Worm (Caenorhabditis elegans): ENCODE data around the gene Y73B6BL.37.

The Y73B6BL.37 gene

ce11 chrIV:6501277-6501676 is 14.1 kb downstream of the Y73B6BL.37 start:
- peak; percentile 81 for TF ChIP-seq snpc-1.2 (GFP tag; IDR thresholded peaks at IDR 0.05)

DNA sequence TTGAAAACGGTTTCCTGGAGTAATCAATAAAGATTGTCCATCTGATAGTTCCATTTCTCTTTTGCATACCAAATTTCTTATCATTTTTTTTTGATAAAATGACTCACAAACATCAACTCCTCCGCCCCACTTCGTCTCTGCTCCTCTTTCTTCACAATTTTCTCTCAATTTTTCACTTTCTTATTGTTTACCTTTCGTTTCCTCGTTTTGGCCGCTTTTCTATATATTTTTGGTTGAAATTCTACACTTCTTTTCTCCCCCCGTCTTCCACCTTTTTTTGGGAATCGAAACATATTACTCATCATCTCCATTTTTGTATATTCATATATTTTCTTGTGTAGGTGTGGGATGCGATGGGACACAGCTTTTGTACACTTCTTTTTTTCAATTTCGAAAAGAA is 15.6 kb downstream of the Y73B6BL.37 start:
- TF ChIP-seq dmd-6 (GFP tag; IDR thresholded peaks at IDR 0.05) (no peak), dpl-1 (GFP tag; optimal IDR thresholded peaks at IDR 0.05) (no peak), pqm-1 (tag; optimal IDR thresholded peaks at IDR 0.05) (peak; percentile 75), gei-8 (GFP tag; optimal IDR thresholded peaks at IDR 0.05) (no peak), zip-2 (tag; optimal IDR thresholded peaks at IDR 0.05) (no peak), dve-1 (tag; optimal IDR thresholded peaks at IDR 0.05; ENCODE audit: insufficient read depth) (peak; percentile 74), nhr-28 (tag; optimal IDR thresholded peaks at IDR 0.05) (peak; percentile 16), fos-1 (tag; optimal IDR thresholded peaks at IDR 0.05) (no peak), ctbp-1 (GFP tag; IDR thresholded peaks at IDR 0.05) (no peak), daf-16 (GFP tag; optimal IDR thresholded peaks at IDR 0.05) (no peak), daf-16 (tag; optimal IDR thresholded peaks at IDR 0.05) (peak; percentile 92), F10B5.3 (tag; optimal IDR thresholded peaks at IDR 0.05) (no peak)

DNA sequence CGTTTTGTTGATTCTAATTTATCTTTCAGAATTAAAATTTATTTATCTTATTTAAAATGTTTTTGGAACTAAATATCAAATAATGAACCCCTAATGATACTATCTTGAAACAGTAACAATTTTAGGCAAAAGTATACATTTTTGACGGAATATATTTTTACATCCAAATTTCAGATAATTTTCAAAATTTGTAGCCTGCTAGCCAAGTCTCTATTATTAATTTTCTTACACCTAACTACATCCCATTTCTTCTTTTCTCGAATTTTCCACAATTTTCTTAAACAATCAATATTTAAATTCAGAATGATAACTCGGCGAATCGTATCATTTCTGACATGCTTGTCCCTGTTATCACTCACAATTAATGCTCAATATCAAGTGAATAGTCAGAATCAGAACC is 19.3 kb downstream of the Y73B6BL.37 start, which contains the start of gene pqn-89:
TSS of gene pqn-89 (plus strand) at position 301 of the 400 bp plus-strand sequence.
- TF ChIP-seq D1046.2 (GFP tag; IDR thresholded peaks at IDR 0.05) (no peak), zfp-3 (GFP tag; conservative IDR thresholded peaks at IDR 0.05) (no peak), Y48G9A.11 (GFP tag; IDR thresholded peaks at IDR 0.05) (no peak), T20F7.1 (GFP tag; optimal IDR thresholded peaks at IDR 0.05) (no peak), daf-16 (GFP tag; optimal IDR thresholded peaks at IDR 0.05) (no peak), daf-16 (tag; optimal IDR thresholded peaks at IDR 0.05) (peak; percentile 81)

ce11 chrIV:6511767-6512166 is 24.6 kb downstream of the Y73B6BL.37 start:
- no peak for TF ChIP-seq ceh-44 (GFP tag; IDR thresholded peaks at IDR 0.05)
- TF ChIP-seq saeg-2 (GFP tag; IDR thresholded peaks at IDR 0.05): no peak
- no peak for TF ChIP-seq dmd-9 (GFP tag; IDR thresholded peaks at IDR 0.05)
- TF ChIP-seq egl-43 (GFP tag; IDR thresholded peaks at IDR 0.05): no peak
- no peak for TF ChIP-seq lin-1 (GFP tag; IDR thresholded peaks at IDR 0.05)

DNA sequence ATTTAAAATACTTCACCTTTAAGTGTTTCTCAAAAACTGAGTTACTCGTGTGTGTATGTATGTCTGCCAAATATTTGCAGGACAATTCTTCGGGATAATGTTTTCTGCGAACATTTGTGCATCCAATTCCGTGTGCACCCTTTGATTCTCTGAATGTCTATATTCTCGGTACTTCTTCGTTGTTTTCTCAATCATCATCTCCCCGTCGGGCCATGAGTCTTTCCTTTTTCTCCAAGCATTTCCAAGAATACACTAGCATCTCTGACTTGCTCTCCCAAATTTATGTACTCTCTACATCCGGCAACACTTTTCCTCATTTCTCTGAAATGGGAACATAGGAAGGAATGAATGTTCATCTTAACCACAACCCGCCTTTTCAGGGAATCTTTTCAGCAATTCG is 27.6 kb downstream of the Y73B6BL.37 start:
- TF ChIP-seq mxl-3 (GFP tag; optimal IDR thresholded peaks at IDR 0.05): no peak
- peak in 1 of 2 experiments; percentile 66 for TF ChIP-seq lsy-2 (tag; optimal IDR thresholded peaks at IDR 0.05)
- TF ChIP-seq rbr-2 (tag; optimal IDR thresholded peaks at IDR 0.05): peak; percentile 26
- TF ChIP-seq F37D6.2 (tag; optimal IDR thresholded peaks at IDR 0.05): peak; percentile 77
- TF ChIP-seq jun-1 (tag; optimal IDR thresholded peaks at IDR 0.05): no peak
- TF ChIP-seq mdt-29 (GFP tag; IDR thresholded peaks at IDR 0.05): no peak
- TF ChIP-seq fkh-10 (GFP tag; optimal IDR thresholded peaks at IDR 0.05): peak; percentile 32
- TF ChIP-seq hif-1 (tag; optimal IDR thresholded peaks at IDR 0.05): no peak
- TF ChIP-seq Y5F2A.4 (GFP tag; optimal IDR thresholded peaks at IDR 0.05): no peak
- peak in 1 of 2 experiments; percentile 80 for TF ChIP-seq unc-62 (GFP tag; optimal IDR thresholded peaks at IDR 0.05 in 1 of 2)
- TF ChIP-seq unc-62 (tag; optimal IDR thresholded peaks at IDR 0.05): no peak
- TF ChIP-seq ceh-44 (GFP tag; IDR thresholded peaks at IDR 0.05): no peak
- no peak for TF ChIP-seq T20F7.1 (GFP tag; optimal IDR thresholded peaks at IDR 0.05)
- peak; percentile 35 for TF ChIP-seq nhr-48 (tag; optimal IDR thresholded peaks at IDR 0.05)
- TF ChIP-seq nhr-11 (tag; optimal IDR thresholded peaks at IDR 0.05): peak; percentile 69
- TF ChIP-seq zip-11 (GFP tag; IDR thresholded peaks at IDR 0.05): no peak
- peak; percentile 93 for TF ChIP-seq aha-1 (tag)
- TF ChIP-seq php-3 (GFP tag; IDR thresholded peaks at IDR 0.05): no peak
- TF ChIP-seq lin-39 (tag; optimal IDR thresholded peaks at IDR 0.05): no peak
- TF ChIP-seq mes-2 (tag; optimal IDR thresholded peaks at IDR 0.05; ENCODE audit: poor library complexity, severe bottlenecking): no peak
